Worm (Caenorhabditis elegans) whole organism, L4/young adult: ENCODE data around the gene F28H7.3.

Source experiments
- W03F9.2 ChIP-seq: fragments of 150-350 bp; optimal IDR thresholded peaks from 2 replicates; lab custom pipeline; 2014; ENCODE audit warnings: missing biosample characterization, missing genetic modification characterization
- him-1 ChIP-seq: sonication (generic microtip); optimal IDR thresholded peaks from 2 replicates; lab custom pipeline; 2016; ENCODE audit warnings: missing genotype, missing genetic modification reagents, missing genetic modification characterization, missing compliant biosample characterization

DNA sequence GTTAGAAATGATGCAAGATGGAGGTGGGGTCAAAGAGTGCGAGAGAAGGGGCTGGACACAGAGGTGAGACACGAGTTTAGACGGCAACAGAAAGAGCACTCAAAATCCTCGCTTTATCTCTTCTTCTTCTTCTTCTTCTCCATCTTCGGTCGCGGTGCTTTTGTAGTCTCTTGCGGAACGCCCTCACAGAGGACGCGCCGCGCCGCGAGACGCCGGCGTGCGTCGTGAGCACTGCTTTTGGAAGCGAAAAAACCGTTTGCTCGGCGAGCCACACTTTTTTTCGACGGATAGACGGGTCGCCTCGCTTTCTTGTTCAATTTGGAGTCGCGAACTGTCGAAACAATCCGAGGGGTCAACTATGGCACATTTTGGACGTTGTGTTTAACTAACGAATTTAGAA, 40.3 kb upstream of the F28H7.3 start, which contains the start of gene D1054.9:
- TF ChIP-seq W03F9.2 (no peak), him-1 (tag; lab: Kevin White, UChicago) (no peak)
